Fruit fly (Drosophila melanogaster) whole organism: ENCODE results near the gene CG5376.

Source experiments
- CG8478 ChIP-seq: fragments of >200 bp; optimal IDR thresholded peaks from 2 replicates; lab custom pipeline; 2018; ENCODE audit warnings: inconsistent platforms
- Dll ChIP-seq: fragments of >200 bp; optimal IDR thresholded peaks from 2 replicates; lab custom pipeline; 2017
- pan ChIP-seq: fragments of >200 bp; optimal IDR thresholded peaks from 2 replicates; lab custom pipeline; 2017
- psq ChIP-seq: fragments of >200 bp; optimal IDR thresholded peaks from 2 replicates; lab custom pipeline; 2017
- usp ChIP-seq: fragments of >200 bp; optimal IDR thresholded peaks from 2 replicates; lab custom pipeline; 2017; ENCODE audit warnings: missing biosample characterization, missing genetic modification characterization, mixed read lengths

dm6 chr3R:22438301-22438700 lies 50.5 kb downstream of the CG5376 start:
- TF ChIP-seq pan (lab: Kevin White, UChicago) (no peak), CG8478 (lab: Kevin White, UChicago) (no peak), Dll (lab: Kevin White, UChicago) (no peak), psq (lab: Kevin White, UChicago) (no peak), usp (GFP tag; lab: Kevin White, UChicago) (no peak)
